Worm (Caenorhabditis elegans): ENCODE measurements around the gene C24A8.6.
"Not testable (repeated sequence)": the region's sequence is repeated elsewhere in the genome, so short reads cannot be mapped to it uniquely, and the experiment has no call there.

The C24A8.6 gene

ce11 chrX:4343915-4344314 lies 11.7 kb upstream of the C24A8.6 start, which contains the start of gene F14H12.3:
Gene F14H12.3, plus strand, starts transcription at chrX:4344215.
- no peak for TF ChIP-seq lin-32 (GFP tag; optimal IDR thresholded peaks at IDR 0.05)
- no peak for TF ChIP-seq unc-120 (tag; optimal IDR thresholded peaks at IDR 0.05; ENCODE audit: poor library complexity, severe bottlenecking)
- no peak for TF ChIP-seq ceh-39 (tag; optimal IDR thresholded peaks at IDR 0.05)
- no peak for TF ChIP-seq ztf-11 (tag; optimal IDR thresholded peaks at IDR 0.05)

ce11 chrX:4342730-4343129 lies 10.5 kb upstream of the C24A8.6 start:
- TF ChIP-seq ceh-83 (GFP tag; optimal IDR thresholded peaks at IDR 0.05) (no peak), pha-4 (tag; optimal IDR thresholded peaks at IDR 0.05) (no peak), nhr-76 (tag; optimal IDR thresholded peaks at IDR 0.05) (no peak)

- not testable (repeated sequence) for TF ChIP-seq tbx-8 (GFP tag; optimal IDR thresholded peaks at IDR 0.05); ceh-43 (GFP tag; optimal IDR thresholded peaks at IDR 0.05); elt-3 (tag; optimal IDR thresholded peaks at IDR 0.05)
Observed at ce11 chrX:4339332-4339731, 7.1 kb upstream of the C24A8.6 start, which contains the start of gene cst-1. Gene cst-1, plus strand, starts transcription at chrX:4339632.

DNA sequence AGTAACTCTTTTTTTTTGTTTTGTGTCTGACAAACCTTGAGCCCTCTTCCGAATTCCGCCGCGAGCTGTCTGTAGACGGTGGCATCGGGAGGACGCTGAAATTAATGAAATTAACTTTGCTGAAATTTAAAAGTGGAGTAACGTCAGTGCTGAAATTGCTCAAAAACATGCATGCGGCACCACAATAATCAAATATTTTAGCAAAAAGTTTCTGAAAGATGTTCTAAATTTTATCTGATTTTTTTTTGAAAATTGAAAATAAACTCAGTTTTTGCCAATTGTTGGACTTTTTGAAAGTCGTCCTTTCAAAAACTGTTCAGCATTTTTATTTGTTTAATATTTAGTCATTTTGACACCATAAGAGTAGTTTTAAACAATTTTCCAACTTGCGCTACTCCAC lies 3.7 kb upstream of the C24A8.6 start, which contains the start of gene cst-2:
Gene cst-2, minus strand, starts transcription at position 101 of the 400 bp plus-strand sequence.
- TF ChIP-seq bed-3 (GFP tag; optimal IDR thresholded peaks at IDR 0.05); nhr-28 (tag; optimal IDR thresholded peaks at IDR 0.05); M03D4.4 (tag; optimal IDR thresholded peaks at IDR 0.05): not testable (repeated sequence)

DNA sequence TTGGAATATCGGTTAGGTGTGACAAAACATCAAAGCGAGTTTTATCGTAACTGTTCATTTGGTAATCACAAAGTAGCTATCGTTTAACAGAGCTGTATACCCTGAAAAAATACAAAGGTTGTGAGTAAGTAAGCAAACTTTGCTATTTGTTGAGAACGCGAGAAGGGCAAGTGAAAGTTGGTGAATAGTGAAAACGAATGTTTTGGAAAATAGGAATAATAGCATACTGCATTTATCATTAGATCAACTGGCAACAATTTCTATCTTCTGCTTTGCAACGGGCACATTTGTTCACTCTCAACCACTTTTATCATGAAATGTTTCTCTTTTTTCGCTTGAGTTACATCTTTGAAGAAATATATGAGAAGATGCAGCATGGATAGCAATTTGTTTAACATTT lies 3.4 kb downstream of the C24A8.6 start, which contains the start of gene C24A8.5:
Gene C24A8.5, minus strand, starts transcription at position 101 of the 400 bp plus-strand sequence.
- TF ChIP-seq cnd-1 (tag; optimal IDR thresholded peaks at IDR 0.05) = no peak
- no peak for TF ChIP-seq nhr-76 (tag; optimal IDR thresholded peaks at IDR 0.05)
- TF ChIP-seq ham-2 (GFP tag; optimal IDR thresholded peaks at IDR 0.05) = no peak
- TF ChIP-seq snpc-4 (tag; optimal IDR thresholded peaks at IDR 0.05) = no peak
- no peak for TF ChIP-seq lsy-2 (tag; optimal IDR thresholded peaks at IDR 0.05)
- no peak for TF ChIP-seq unc-39 (tag; optimal IDR thresholded peaks at IDR 0.05)

DNA sequence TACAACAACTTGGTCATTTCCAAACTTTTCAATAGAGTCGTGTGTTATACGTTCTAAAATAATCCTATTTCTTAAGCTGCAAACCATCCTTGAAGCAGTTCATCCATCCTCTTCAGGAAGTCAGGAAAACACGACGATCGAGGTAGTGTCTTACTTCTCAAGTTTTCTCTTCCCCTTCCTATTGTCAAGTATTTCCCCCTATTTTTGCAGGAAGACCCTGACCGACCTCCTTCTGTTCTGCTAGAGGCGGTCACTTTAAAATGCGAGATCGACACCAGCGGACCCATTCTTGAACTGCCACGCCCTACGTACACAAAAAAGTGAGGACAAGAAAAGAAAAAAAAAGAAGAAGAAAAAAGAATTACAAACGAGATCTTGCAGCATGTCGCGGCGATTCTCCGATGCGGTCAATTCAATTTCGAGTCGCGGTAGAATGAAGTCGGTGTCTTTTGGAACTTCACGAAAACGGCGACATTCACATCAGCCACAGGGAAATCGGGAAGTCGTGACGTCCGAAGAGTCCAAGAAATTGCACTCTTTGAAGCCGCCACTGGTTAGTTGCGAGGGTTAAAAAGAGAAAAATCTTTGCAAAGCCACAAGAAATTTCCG lies 9.3 kb downstream of the C24A8.6 start:
- no peak for TF ChIP-seq elt-1 (tag; optimal IDR thresholded peaks at IDR 0.05; ENCODE audit: borderline replicate concordance, insufficient read depth)
- TF ChIP-seq blmp-1 (tag; optimal IDR thresholded peaks at IDR 0.05) = no peak
- no peak for TF ChIP-seq unc-120 (tag; optimal IDR thresholded peaks at IDR 0.05; ENCODE audit: poor library complexity, severe bottlenecking)
- TF ChIP-seq ces-1 (GFP tag; optimal IDR thresholded peaks at IDR 0.05) = peak; percentile 41
- TF ChIP-seq ceh-83 (GFP tag; optimal IDR thresholded peaks at IDR 0.05) = no peak
- no peak for TF ChIP-seq hlh-1 (tag; optimal IDR thresholded peaks at IDR 0.05)

- TF ChIP-seq lin-13 (tag; optimal IDR thresholded peaks at IDR 0.05) (no peak), pha-4 (tag; optimal IDR thresholded peaks at IDR 0.05) (no peak), lsy-2 (tag; optimal IDR thresholded peaks at IDR 0.05) (no peak), nhr-2 (tag; optimal IDR thresholded peaks at IDR 0.05) (no peak), snpc-4 (tag; optimal IDR thresholded peaks at IDR 0.05) (no peak), mls-2 (tag; optimal IDR thresholded peaks at IDR 0.05) (no peak), blmp-1 (tag; optimal IDR thresholded peaks at IDR 0.05) (no peak), unc-120 (tag; optimal IDR thresholded peaks at IDR 0.05; ENCODE audit: poor library complexity, severe bottlenecking) (no peak), tbx-8 (GFP tag; optimal IDR thresholded peaks at IDR 0.05) (no peak), elt-3 (tag; optimal IDR thresholded peaks at IDR 0.05) (no peak), drap-1 (GFP tag; optimal IDR thresholded peaks at IDR 0.05) (no peak), sem-2 (GFP tag; optimal IDR thresholded peaks at IDR 0.05) (no peak), ceh-39 (tag; optimal IDR thresholded peaks at IDR 0.05) (no peak), sptf-1 (tag; optimal IDR thresholded peaks at IDR 0.05) (no peak), nhr-237 (tag; optimal IDR thresholded peaks at IDR 0.05) (no peak), mep-1 (tag; optimal IDR thresholded peaks at IDR 0.05) (no peak), unc-39 (tag; optimal IDR thresholded peaks at IDR 0.05) (no peak), nhr-28 (tag; optimal IDR thresholded peaks at IDR 0.05) (no peak), lin-32 (GFP tag; optimal IDR thresholded peaks at IDR 0.05) (no peak), hlh-1 (tag; optimal IDR thresholded peaks at IDR 0.05) (no peak)
Observed at ce11 chrX:4320563-4320962, 11.6 kb downstream of the C24A8.6 start, which contains the start of gene dop-6. Gene dop-6, plus strand, starts transcription at chrX:4320863.
